Worm (Caenorhabditis elegans) whole organism, young adult: ENCODE measurements around the gene Y4C6B.7.

ENCODE experiments used
- B0035.1 ChIP-seq: sonication (generic microtip); optimal IDR thresholded peaks from 2 replicates; lab custom pipeline; 2016; ENCODE audit warnings: missing genetic modification characterization, mild to moderate bottlenecking, missing compliant biosample characterization, missing genotype, missing genetic modification reagents
- B0336.3 ChIP-seq: fragments of 200-800 bp; sonication (Bioruptor generic); IDR thresholded peaks from 2 replicates; pipeline ENCODE4 v1.3.6; 2022; ENCODE audit warnings: missing genetic modification characterization, missing compliant biosample characterization
- C17E4.6 ChIP-seq: fragments of 200-800 bp; sonication (Bioruptor generic); IDR thresholded peaks from 2 replicates; pipeline ENCODE4 v1.3.6; 2022; ENCODE audit warnings: missing genetic modification reagents, missing genetic modification characterization, missing compliant biosample characterization
- F10E7.11 ChIP-seq: sonication (generic microtip); optimal IDR thresholded peaks from 2 replicates; lab custom pipeline; 2017; ENCODE audit warnings: mild to moderate bottlenecking, missing genetic modification characterization, moderate library complexity, missing compliant biosample characterization
- F37B4.10 ChIP-seq: fragments of 200-800 bp; sonication (Bioruptor generic); IDR thresholded peaks from 2 replicates; pipeline ENCODE4 v1.3.6; 2022; ENCODE audit warnings: missing genetic modification characterization, missing compliant biosample characterization
- K11D2.4 ChIP-seq: fragments of 200-800 bp; sonication (Bioruptor generic); IDR thresholded peaks from 2 replicates; pipeline ENCODE4 v1.3.6; 2022; ENCODE audit warnings: missing genetic modification reagents, missing genetic modification characterization, missing compliant biosample characterization
- Y53F4B.3 ChIP-seq: fragments of 200-800 bp; sonication (Bioruptor generic); IDR thresholded peaks from 2 replicates; pipeline ENCODE4 v1.3.6; 2022; ENCODE audit warnings: missing genetic modification reagents, missing genetic modification characterization, missing compliant biosample characterization
- Y53G8AR.9 ChIP-seq: fragments of 200-800 bp; sonication (Bioruptor generic); conservative IDR thresholded peaks from 2 replicates; pipeline ENCODE4 v1.3.6; 2022; ENCODE audit warnings: missing genetic modification reagents, missing genetic modification characterization, missing compliant biosample characterization
- Y56A3A.18 ChIP-seq: fragments of 200-800 bp; sonication (Bioruptor generic); IDR thresholded peaks from 2 replicates; pipeline ENCODE4 v1.3.6; 2022; ENCODE audit warnings: missing genetic modification reagents, missing genetic modification characterization, missing compliant biosample characterization
- Y95B8A.8 ChIP-seq: fragments of 200-800 bp; sonication (Bioruptor generic); IDR thresholded peaks from 2 replicates; pipeline ENCODE4 v1.3.6; 2022; ENCODE audit warnings: missing genetic modification reagents, missing genetic modification characterization, missing compliant biosample characterization
- ZK185.1 ChIP-seq: sonication (generic microtip); optimal IDR thresholded peaks from 2 replicates; lab custom pipeline; 2016; ENCODE audit warnings: mild to moderate bottlenecking, missing genetic modification characterization, missing compliant biosample characterization; ENCODE audit not compliant: poor library complexity, severe bottlenecking
- aptf-2 ChIP-seq: fragments of 200-800 bp; sonication (Bioruptor generic); conservative IDR thresholded peaks from 2 replicates; pipeline ENCODE4 v1.3.6; 2022; ENCODE audit warnings: missing genetic modification reagents, missing genetic modification characterization, missing compliant biosample characterization
- attf-5 ChIP-seq: fragments of 200-800 bp; sonication (Bioruptor generic); optimal IDR thresholded peaks from 2 replicates; lab custom pipeline; 2018; ENCODE audit warnings: mild to moderate bottlenecking, missing genetic modification characterization, missing compliant biosample characterization
- bed-1 ChIP-seq: fragments of 200-800 bp; sonication (Bioruptor generic); IDR thresholded peaks from 2 replicates; pipeline ENCODE4 v1.3.6; 2022; ENCODE audit warnings: missing genetic modification reagents, missing genetic modification characterization, missing compliant biosample characterization
- cebp-1 ChIP-seq, 2 experiments: fragments of 200-800 bp in 1 of 2; sonication (Bioruptor generic) in 1 of 2; sonication (generic microtip) in 1 of 2; IDR thresholded peaks in 1 of 2; optimal IDR thresholded peaks in 1 of 2; 2 replicates each; pipeline versions ENCODE4 v1.3.6 to Lab custom; 2017 to 2022; ENCODE audit warnings: missing compliant biosample characterization in 2 of 2, missing genetic modification characterization in 2 of 2, mild to moderate bottlenecking in 1 of 2, missing genetic modification reagents in 1 of 2, moderate library complexity in 1 of 2
- cebp-2 ChIP-seq: fragments of 200-800 bp; sonication (Bioruptor generic); IDR thresholded peaks from 2 replicates; pipeline ENCODE4 v1.3.6; 2022; ENCODE audit warnings: missing genetic modification characterization, missing compliant biosample characterization
- ceh-100 ChIP-seq: fragments of 200-800 bp; sonication (Bioruptor generic); IDR thresholded peaks from 2 replicates; pipeline ENCODE4 v1.3.6; 2022; ENCODE audit warnings: missing genetic modification reagents, missing genetic modification characterization, missing compliant biosample characterization
- ceh-40 ChIP-seq: fragments of 200-800 bp; sonication (Bioruptor generic); IDR thresholded peaks from 2 replicates; pipeline ENCODE4 v1.3.6; 2022; ENCODE audit warnings: missing genetic modification characterization, missing compliant biosample characterization
- efl-1 ChIP-seq: fragments of 150-350 bp; optimal IDR thresholded peaks from 2 replicates; lab custom pipeline; 2014; ENCODE audit warnings: missing biosample characterization, missing genetic modification reagents, missing genetic modification characterization
- egl-18 ChIP-seq: fragments of 200-800 bp; sonication (Bioruptor generic); IDR thresholded peaks from 2 replicates; pipeline ENCODE4 v1.3.6; 2022; ENCODE audit warnings: missing genetic modification reagents, missing genetic modification characterization, missing compliant biosample characterization
- ekl-4 ChIP-seq: fragments of 200-800 bp; sonication (Bioruptor generic); IDR thresholded peaks from 2 replicates; pipeline ENCODE4 v1.3.6; 2022; ENCODE audit warnings: missing genetic modification reagents, missing genetic modification characterization, missing compliant biosample characterization
- hmg-1.2 ChIP-seq: fragments of 200-800 bp; sonication (Bioruptor generic); IDR thresholded peaks from 2 replicates; pipeline ENCODE4 v1.3.6; 2022; ENCODE audit warnings: missing genetic modification reagents, missing genetic modification characterization, missing compliant biosample characterization
- lin-54 ChIP-seq: fragments of 200-800 bp; sonication (Bioruptor generic); optimal IDR thresholded peaks from 2 replicates; lab custom pipeline; 2018; ENCODE audit warnings: mild to moderate bottlenecking, missing genetic modification characterization, missing compliant biosample characterization
- lsl-1 ChIP-seq: fragments of 200-800 bp; sonication (Bioruptor generic); optimal IDR thresholded peaks from 2 replicates; lab custom pipeline; 2018; ENCODE audit warnings: mild to moderate bottlenecking, missing genetic modification characterization, moderate library complexity, missing compliant biosample characterization
- mcd-1 ChIP-seq: fragments of 200-800 bp; sonication (Bioruptor generic); IDR thresholded peaks from 2 replicates; pipeline ENCODE4 v1.3.6; 2022; ENCODE audit warnings: missing genetic modification reagents, missing genetic modification characterization, missing compliant biosample characterization
- mes-4 ChIP-seq: sonication (generic microtip); optimal IDR thresholded peaks from 2 replicates; lab custom pipeline; 2016; ENCODE audit warnings: missing genotype, missing genetic modification characterization, missing compliant biosample characterization
- nfyb-1 ChIP-seq: fragments of 200-800 bp; sonication (Bioruptor generic); IDR thresholded peaks from 2 replicates; pipeline ENCODE4 v1.3.6; 2022; ENCODE audit warnings: missing genetic modification reagents, missing genetic modification characterization, missing compliant biosample characterization
- nhr-179 ChIP-seq: sonication (generic microtip); optimal IDR thresholded peaks from 2 replicates; lab custom pipeline; 2016; ENCODE audit warnings: mild to moderate bottlenecking, missing genetic modification characterization, missing compliant biosample characterization
- nhr-80 ChIP-seq: sonication (generic microtip); optimal IDR thresholded peaks from 2 replicates; lab custom pipeline; 2016; ENCODE audit warnings: missing genetic modification characterization, missing compliant biosample characterization
- pbrm-1 ChIP-seq: fragments of 200-800 bp; sonication (Bioruptor generic); IDR thresholded peaks from 2 replicates; pipeline ENCODE4 v1.3.6; 2022; ENCODE audit warnings: missing genetic modification reagents, missing genetic modification characterization, missing compliant biosample characterization
- rpc-1 ChIP-seq, 2 experiments: fragments of 150-350 bp in 1 of 2; sonication (generic microtip) in 1 of 2; optimal IDR thresholded peaks; 2 replicates each; lab custom pipeline; 2014 to 2018; ENCODE audit warnings: missing biosample characterization in 1 of 2, missing genetic modification characterization in 1 of 2, missing genetic modification reagents in 1 of 2, missing genotype in 1 of 2
- snpc-1.3 ChIP-seq: sonication (generic microtip); optimal IDR thresholded peaks from 2 replicates; lab custom pipeline; 2017; ENCODE audit warnings: missing genetic modification characterization, mild to moderate bottlenecking, missing compliant biosample characterization, antibody characterized with exemption, moderate library complexity, missing genotype, missing genetic modification reagents; ENCODE audit not compliant: insufficient read depth
- snpc-4 ChIP-seq, 5 experiments: fragments of 150-350 bp in 1 of 5; sonication (generic microtip) in 4 of 5; optimal IDR thresholded peaks; 2 replicates each; lab custom pipeline; 2014 to 2018; ENCODE audit warnings: missing genetic modification characterization in 5 of 5, missing biosample characterization in 3 of 5, antibody characterized with exemption in 2 of 5, mild to moderate bottlenecking in 2 of 5, missing compliant biosample characterization in 2 of 5, missing genotype in 2 of 5, moderate library complexity in 2 of 5, missing genetic modification reagents in 1 of 5
- tbp1 ChIP-seq: fragments of 200-800 bp; sonication (Bioruptor generic); optimal IDR thresholded peaks from 2 replicates; lab custom pipeline; 2018; ENCODE audit warnings: mild to moderate bottlenecking, missing genetic modification characterization, missing compliant biosample characterization
- tlf-1 ChIP-seq: fragments of 200-800 bp; sonication (Bioruptor generic); optimal IDR thresholded peaks from 2 replicates; lab custom pipeline; 2018; ENCODE audit warnings: mild to moderate bottlenecking, missing genetic modification characterization, missing compliant biosample characterization
- unc-130 ChIP-seq: sonication (generic microtip); optimal IDR thresholded peaks from 2 replicates; lab custom pipeline; 2016; ENCODE audit warnings: missing genetic modification reagents, missing genetic modification characterization, missing compliant biosample characterization
- unc-62 ChIP-seq: fragments of 150-350 bp; optimal IDR thresholded peaks from 2 replicates; lab custom pipeline; 2014; ENCODE audit warnings: missing biosample characterization, missing genetic modification reagents, missing genetic modification characterization
- ztf-18 ChIP-seq: sonication (generic microtip); optimal IDR thresholded peaks from 2 replicates; lab custom pipeline; 2016; ENCODE audit warnings: missing genotype, mild to moderate bottlenecking, missing genetic modification characterization, missing compliant biosample characterization
- ztf-25 ChIP-seq: fragments of 200-800 bp; sonication (Bioruptor generic); IDR thresholded peaks from 2 replicates; pipeline ENCODE4 v1.3.6; 2022; ENCODE audit warnings: missing genetic modification reagents, missing genetic modification characterization, missing compliant biosample characterization
- ztf-28 ChIP-seq: fragments of 200-800 bp; sonication (Bioruptor generic); IDR thresholded peaks from 2 replicates; pipeline ENCODE4 v1.3.6; 2022; ENCODE audit warnings: missing genetic modification reagents, missing genetic modification characterization, missing compliant biosample characterization

Gene Y4C6B.7

DNA sequence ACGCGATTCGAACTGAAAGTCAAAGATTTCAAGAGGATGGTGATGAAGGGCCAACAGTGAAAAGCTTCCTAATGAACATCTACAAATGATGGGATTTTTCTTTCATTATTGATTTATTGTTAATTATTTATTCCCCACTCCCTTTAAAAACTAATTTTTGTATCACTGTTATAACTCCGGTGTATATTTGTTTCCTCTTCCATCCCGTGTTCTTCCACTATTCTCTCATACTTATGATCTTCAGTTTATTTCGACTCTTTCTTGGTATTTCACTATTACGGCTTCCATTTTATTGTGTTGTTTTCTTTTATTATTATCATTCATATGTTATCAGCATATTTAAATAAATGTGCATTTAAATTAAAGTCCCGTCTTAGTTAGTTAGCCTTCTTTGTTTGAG is 21.1 kb upstream of the Y4C6B.7 start (continued):
- TF ChIP-seq unc-130 (GFP tag; lab: Kevin White, UChicago) (no peak), unc-62 (GFP tag; lab: Kevin White, UChicago) (no peak), F37B4.10 (GFP tag; lab: Robert Waterston, UW) (no peak), B0035.1 (tag; lab: Kevin White, UChicago) (no peak), ZK185.1 (tag; lab: Kevin White, UChicago) (peak; percentile 24), bed-1 (GFP tag; lab: Robert Waterston, UW) (no peak), C17E4.6 (GFP tag; lab: Robert Waterston, UW) (no peak)

DNA sequence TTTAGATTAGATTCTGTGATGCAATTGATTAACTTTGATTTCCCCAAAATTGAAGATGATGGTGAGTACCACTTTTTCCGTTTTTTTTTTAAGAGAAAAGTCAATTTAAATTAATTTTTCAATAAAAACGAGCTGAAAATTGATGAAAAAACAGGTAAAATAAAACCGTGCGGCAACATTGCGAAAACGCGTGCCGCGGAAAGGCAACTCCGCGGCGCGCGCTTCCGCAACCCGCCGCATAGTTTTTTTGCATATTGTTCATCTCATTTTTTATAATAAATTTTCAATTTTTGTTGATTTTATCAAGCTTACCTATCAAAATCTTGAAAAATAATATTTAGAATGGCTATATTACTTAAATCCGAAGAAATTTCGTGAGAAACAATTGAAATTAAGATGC is 17.6 kb upstream of the Y4C6B.7 start:
- TF ChIP-seq rpc-1 (optimal IDR thresholded peaks at IDR 0.05; lab: Kevin White, UChicago) (peak; percentile 14), rpc-1 (tag; optimal IDR thresholded peaks at IDR 0.05; lab: Kevin White, UChicago) (no peak), ceh-100 (GFP tag; lab: Robert Waterston, UW) (0 out of 2 replicates have a peak, but pooled peaks have one; percentile 26), snpc-1.3 (peak; percentile 18), efl-1 (GFP tag; lab: Kevin White, UChicago) (peak; percentile 12), F10E7.11 (no peak), ztf-28 (GFP tag; lab: Robert Waterston, UW) (no peak), lsl-1 (GFP tag; lab: Kevin White, UChicago) (peak; percentile 9), nhr-80 (tag; lab: Kevin White, UChicago) (no peak), snpc-4 (GFP tag; optimal IDR thresholded peaks at IDR 0.05; lab: Kevin White, UChicago) (no peak), snpc-4 (tag; optimal IDR thresholded peaks at IDR 0.05; lab: Kevin White, UChicago) (peak in 2 of 4 experiments; percentile 65 to 78), cebp-1 (GFP tag; IDR thresholded peaks at IDR 0.05; lab: Robert Waterston, UW) (no peak), cebp-1 (tag; optimal IDR thresholded peaks at IDR 0.05; lab: Kevin White, UChicago) (peak; percentile 6), tlf-1 (no peak)

DNA sequence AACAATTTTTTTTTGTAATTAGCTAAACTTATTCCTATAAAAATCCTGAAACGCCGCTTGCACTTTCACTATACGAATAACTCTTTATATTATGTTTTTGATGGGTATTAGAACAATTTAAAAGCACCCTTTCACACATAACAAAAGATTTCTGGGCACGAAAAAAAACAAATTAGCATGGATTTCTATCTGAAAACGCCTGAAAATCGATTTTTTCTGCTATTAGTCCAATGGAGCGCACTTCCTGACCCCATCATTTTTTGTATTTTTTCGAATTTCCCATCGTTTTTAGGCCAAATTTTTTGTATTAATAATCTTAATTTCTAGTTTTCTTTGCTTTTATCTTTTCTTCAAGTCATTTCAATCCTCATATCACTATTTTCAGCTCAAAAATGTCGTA is 16.1 kb upstream of the Y4C6B.7 start, which contains the start of gene F41H10.3:
TSS of gene F41H10.3 (plus strand) at position 388 of the 400 bp plus-strand sequence.
- TF ChIP-seq rpc-1 (optimal IDR thresholded peaks at IDR 0.05; lab: Kevin White, UChicago) (no peak), rpc-1 (tag; optimal IDR thresholded peaks at IDR 0.05; lab: Kevin White, UChicago) (no peak), mcd-1 (GFP tag; lab: Robert Waterston, UW) (0 out of 2 replicates have a peak, but pooled peaks have one; percentile 31), Y53F4B.3 (GFP tag; lab: Robert Waterston, UW) (no peak), unc-62 (GFP tag; lab: Kevin White, UChicago) (no peak), aptf-2 (GFP tag; lab: Robert Waterston, UW) (no peak), nhr-179 (no peak)

DNA sequence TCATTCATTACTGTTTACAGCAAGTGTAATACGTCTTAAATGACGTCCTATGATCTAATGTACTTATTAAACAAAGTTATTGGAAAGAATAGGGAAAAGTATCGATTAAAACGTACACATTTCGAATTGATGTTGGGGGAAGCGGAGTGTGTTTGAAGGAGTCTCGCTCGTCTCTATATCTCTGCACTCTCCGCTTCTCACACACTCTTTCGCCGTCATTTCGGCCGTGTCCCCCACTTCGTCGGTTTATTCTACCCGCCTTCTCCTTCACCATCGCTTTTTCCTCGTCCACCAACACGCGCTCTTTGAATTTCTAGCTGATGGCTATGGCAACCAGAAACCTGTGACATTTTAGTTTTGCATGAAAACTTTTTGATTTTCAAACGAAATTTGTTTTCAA is 15.6 kb upstream of the Y4C6B.7 start:
- TF ChIP-seq nfyb-1 (GFP tag; lab: Robert Waterston, UW), result 0 out of 2 replicates have a peak, but pooled peaks have one; percentile 20
- no peak for TF ChIP-seq Y56A3A.18 (GFP tag; lab: Robert Waterston, UW)
- TF ChIP-seq Y95B8A.8 (GFP tag; lab: Robert Waterston, UW), result 0 out of 2 replicates have a peak, but pooled peaks have one; percentile 40
- no peak for TF ChIP-seq cebp-2 (GFP tag; lab: Robert Waterston, UW)
- TF ChIP-seq lin-54 (GFP tag; lab: Kevin White, UChicago), result peak; percentile 6
- no peak for TF ChIP-seq snpc-4 (GFP tag; optimal IDR thresholded peaks at IDR 0.05; lab: Kevin White, UChicago)
- peak in 2 of 4 experiments; percentile 20 to 67 for TF ChIP-seq snpc-4 (tag; optimal IDR thresholded peaks at IDR 0.05; lab: Kevin White, UChicago)
- peak; percentile 67 for TF ChIP-seq mcd-1 (GFP tag; lab: Robert Waterston, UW)
- TF ChIP-seq ztf-18, result no peak
- TF ChIP-seq Y53G8AR.9 (GFP tag; lab: Robert Waterston, UW), result no peak
- peak; percentile 8 for TF ChIP-seq tbp1 (GFP tag; lab: Kevin White, UChicago)
- TF ChIP-seq nhr-80 (tag; lab: Kevin White, UChicago), result peak; percentile 11
- no peak for TF ChIP-seq ztf-25 (GFP tag; lab: Robert Waterston, UW)
- TF ChIP-seq lsl-1 (GFP tag; lab: Kevin White, UChicago), result no peak
- peak; percentile 46; the same call in 1 of the 2 replicates for TF ChIP-seq B0336.3 (GFP tag; lab: Robert Waterston, UW)
- 0 out of 2 replicates have a peak, but pooled peaks have one; percentile 31 for TF ChIP-seq pbrm-1 (GFP tag; lab: Robert Waterston, UW)
- TF ChIP-seq hmg-1.2 (GFP tag; lab: Robert Waterston, UW), result peak; percentile 93
- no peak for TF ChIP-seq ceh-40
- TF ChIP-seq K11D2.4 (GFP tag; lab: Robert Waterston, UW), result no peak
- 0 out of 2 replicates have a peak, but pooled peaks have one; percentile 48 for TF ChIP-seq ekl-4 (GFP tag; lab: Robert Waterston, UW)
- TF ChIP-seq C17E4.6 (GFP tag; lab: Robert Waterston, UW), result peak; percentile 23; the same call in 1 of the 2 replicates
- no peak for TF ChIP-seq cebp-1 (GFP tag; IDR thresholded peaks at IDR 0.05; lab: Robert Waterston, UW)
- TF ChIP-seq cebp-1 (tag; optimal IDR thresholded peaks at IDR 0.05; lab: Kevin White, UChicago), result peak; percentile 49
- no peak for TF ChIP-seq mes-4
- peak; percentile 63; the same call in 1 of the 2 replicates for TF ChIP-seq egl-18 (GFP tag; lab: Robert Waterston, UW)
- peak; percentile 77 for TF ChIP-seq attf-5 (GFP tag; lab: Kevin White, UChicago)
